Worm (Caenorhabditis elegans) whole organism, L2 larva: ENCODE measurements around the gene C35D6.3.
"Not testable (repeated sequence)": the region's sequence is repeated elsewhere in the genome, so short reads cannot be mapped to it uniquely, and the experiment has no call there.

Experiments used
- aly-2 ChIP-seq: fragments of 150-350 bp; optimal IDR thresholded peaks from 2 replicates; lab custom pipeline; 2014; ENCODE audit warnings: missing biosample characterization, missing genetic modification characterization
- blmp-1 ChIP-seq: sonication (generic microtip); optimal IDR thresholded peaks from 2 replicates; lab custom pipeline; 2017; ENCODE audit warnings: missing genetic modification characterization, mild to moderate bottlenecking, missing compliant biosample characterization, antibody characterized with exemption, moderate library complexity; ENCODE audit not compliant: insufficient read depth
- ceh-82 ChIP-seq: fragments of 150-350 bp; optimal IDR thresholded peaks from 2 replicates; lab custom pipeline; 2014; ENCODE audit warnings: missing biosample characterization, missing genetic modification characterization
- crh-2 ChIP-seq: sonication (generic microtip); optimal IDR thresholded peaks from 2 replicates; lab custom pipeline; 2017; ENCODE audit warnings: missing biosample characterization, missing genetic modification characterization
- dmd-4 ChIP-seq: sonication (generic microtip); optimal IDR thresholded peaks from 2 replicates; lab custom pipeline; 2017; ENCODE audit warnings: missing biosample characterization, missing genetic modification characterization
- elt-1 ChIP-seq: fragments of 150-350 bp; optimal IDR thresholded peaks from 2 replicates; lab custom pipeline; 2014; ENCODE audit warnings: missing biosample characterization, missing genetic modification characterization
- fos-1 ChIP-seq: fragments of 150-350 bp; optimal IDR thresholded peaks from 2 replicates; lab custom pipeline; 2014; ENCODE audit warnings: missing biosample characterization, missing genetic modification characterization
- gmeb-1 ChIP-seq: fragments of 150-350 bp; optimal IDR thresholded peaks from 2 replicates; lab custom pipeline; 2014; ENCODE audit warnings: missing biosample characterization, missing genetic modification characterization
- lin-11 ChIP-seq: fragments of 150-350 bp; sonication (generic microtip); optimal IDR thresholded peaks from 2 replicates; lab custom pipeline; 2014; ENCODE audit warnings: missing biosample characterization, missing genetic modification characterization, inconsistent platforms, mixed read lengths
- lin-39 ChIP-seq: fragments of 150-350 bp; optimal IDR thresholded peaks from 2 replicates; lab custom pipeline; 2014; ENCODE audit warnings: missing biosample characterization, missing genetic modification reagents, missing genetic modification characterization
- lsy-2 ChIP-seq, 2 experiments: fragments of 150-350 bp in 1 of 2; sonication (generic microtip) in 1 of 2; optimal IDR thresholded peaks; 2 replicates each; lab custom pipeline; 2014 to 2017; ENCODE audit warnings: missing biosample characterization in 2 of 2, missing genetic modification characterization in 2 of 2
- mab-5 ChIP-seq: fragments of 150-350 bp; optimal IDR thresholded peaks from 2 replicates; lab custom pipeline; 2014; ENCODE audit warnings: missing biosample characterization, missing genetic modification characterization
- mbf-1 ChIP-seq: sonication (generic microtip); optimal IDR thresholded peaks from 2 replicates; lab custom pipeline; 2017; ENCODE audit warnings: missing biosample characterization, missing genetic modification characterization
- nhr-10 ChIP-seq: sonication (generic microtip); optimal IDR thresholded peaks from 2 replicates; lab custom pipeline; 2017; ENCODE audit warnings: missing biosample characterization, missing genetic modification characterization
- nhr-11 ChIP-seq: fragments of 150-350 bp; optimal IDR thresholded peaks from 2 replicates; lab custom pipeline; 2014; ENCODE audit warnings: missing biosample characterization, missing genetic modification characterization
- nhr-12 ChIP-seq: fragments of 150-350 bp; optimal IDR thresholded peaks from 2 replicates; lab custom pipeline; 2014; ENCODE audit warnings: missing biosample characterization, missing genetic modification characterization
- nhr-129 ChIP-seq: fragments of 150-350 bp; optimal IDR thresholded peaks from 2 replicates; lab custom pipeline; 2014; ENCODE audit warnings: missing biosample characterization, missing genetic modification characterization
- nhr-21 ChIP-seq: fragments of 150-350 bp; optimal IDR thresholded peaks from 2 replicates; lab custom pipeline; 2014; ENCODE audit warnings: missing biosample characterization, missing genetic modification characterization
- nhr-23 ChIP-seq: fragments of 150-350 bp; optimal IDR thresholded peaks from 2 replicates; lab custom pipeline; 2014; ENCODE audit warnings: missing biosample characterization, missing genetic modification reagents, missing genetic modification characterization
- nhr-237 ChIP-seq: fragments of 150-350 bp; optimal IDR thresholded peaks from 2 replicates; lab custom pipeline; 2014; ENCODE audit warnings: missing biosample characterization, missing genetic modification characterization
- nhr-6 ChIP-seq: fragments of 150-350 bp; optimal IDR thresholded peaks from 2 replicates; lab custom pipeline; 2014; ENCODE audit warnings: missing biosample characterization, missing genetic modification characterization
- peb-1 ChIP-seq: fragments of 150-350 bp; optimal IDR thresholded peaks from 2 replicates; lab custom pipeline; 2014; ENCODE audit warnings: missing biosample characterization, missing genetic modification characterization
- sem-4 ChIP-seq: fragments of 150-350 bp; optimal IDR thresholded peaks from 2 replicates; lab custom pipeline; 2014; ENCODE audit warnings: missing biosample characterization, missing genetic modification reagents, missing genetic modification characterization
- skn-1 ChIP-seq: sonication (generic microtip); optimal IDR thresholded peaks from 2 replicates; lab custom pipeline; 2017; ENCODE audit warnings: missing biosample characterization, missing genetic modification characterization
- sma-3 ChIP-seq: sonication (generic microtip); optimal IDR thresholded peaks from 2 replicates; lab custom pipeline; 2016; ENCODE audit warnings: missing genetic modification reagents, missing genetic modification characterization, missing compliant biosample characterization
- sma-9 ChIP-seq, 2 experiments: fragments of 150-350 bp in 1 of 2; sonication (generic microtip) in 1 of 2; optimal IDR thresholded peaks; 2 replicates each; lab custom pipeline; 2014 to 2016; ENCODE audit warnings: missing genetic modification characterization in 2 of 2, mild to moderate bottlenecking in 1 of 2, missing biosample characterization in 1 of 2, missing compliant biosample characterization in 1 of 2, missing genetic modification reagents in 1 of 2, moderate library complexity in 1 of 2
- snpc-4 ChIP-seq: fragments of 150-350 bp; optimal IDR thresholded peaks from 2 replicates; lab custom pipeline; 2014; ENCODE audit warnings: missing biosample characterization, missing genetic modification characterization
- unc-39 ChIP-seq: fragments of 150-350 bp; optimal IDR thresholded peaks from 2 replicates; lab custom pipeline; 2014; ENCODE audit warnings: missing biosample characterization, missing genetic modification characterization
- unc-55 ChIP-seq: fragments of 150-350 bp; sonication (generic microtip); optimal IDR thresholded peaks from 3 replicates; lab custom pipeline; 2014; ENCODE audit warnings: missing biosample characterization, missing genetic modification reagents, missing genetic modification characterization
- unc-62 ChIP-seq: fragments of 150-350 bp; optimal IDR thresholded peaks from 2 replicates; lab custom pipeline; 2014; ENCODE audit warnings: missing biosample characterization, missing genetic modification reagents, missing genetic modification characterization
- zag-1 ChIP-seq: fragments of 150-350 bp; optimal IDR thresholded peaks from 2 replicates; lab custom pipeline; 2014; ENCODE audit warnings: missing biosample characterization, missing genetic modification characterization
- ztf-1 ChIP-seq: fragments of 200-800 bp; sonication (Bioruptor generic); conservative IDR thresholded peaks from 2 replicates; pipeline ENCODE4 v1.3.6; 2022; ENCODE audit warnings: missing genetic modification characterization, missing compliant biosample characterization
- ztf-11 ChIP-seq: sonication (generic microtip); optimal IDR thresholded peaks from 2 replicates; lab custom pipeline; 2017; ENCODE audit warnings: missing biosample characterization, missing genetic modification characterization

C35D6.3 gene

ce11 chrIV:16346514-16346913 is at the start of gene C35D6.3:
TSS of gene C35D6.3 (plus strand) at chrIV:16346814.
- no peak for TF ChIP-seq lin-39 (tag; lab: Kevin White, UChicago)
- no peak for TF ChIP-seq nhr-237 (tag; lab: Kevin White, UChicago)

- no peak for TF ChIP-seq nhr-21 (tag; lab: Kevin White, UChicago)
- TF ChIP-seq sma-3 (GFP tag; lab: Kevin White, UChicago): no peak
- no peak for TF ChIP-seq fos-1 (tag; lab: Kevin White, UChicago)
- no peak for TF ChIP-seq lin-39 (tag; lab: Kevin White, UChicago)
These were observed 47.8 kb upstream of the C35D6.3 start, which contains the start of gene srz-72 for ce11 chrIV:16298851-16299250. TSS of gene srz-72 (plus strand) at chrIV:16299151.

- no peak for TF ChIP-seq nhr-11 (tag; lab: Kevin White, UChicago)
- TF ChIP-seq skn-1 (tag; lab: Kevin White, UChicago): no peak
- no peak for TF ChIP-seq lsy-2 (tag; optimal IDR thresholded peaks at IDR 0.05; lab: Kevin White, UChicago)
- TF ChIP-seq ztf-1 (GFP tag; lab: Robert Waterston, UW): no peak
- TF ChIP-seq elt-1 (tag; lab: Kevin White, UChicago): no peak
- no peak for TF ChIP-seq zag-1 (tag; lab: Kevin White, UChicago)
- no peak for TF ChIP-seq nhr-129 (tag; lab: Kevin White, UChicago)
- no peak for TF ChIP-seq unc-62 (GFP tag; lab: Kevin White, UChicago)
- TF ChIP-seq snpc-4 (tag; lab: Kevin White, UChicago): no peak
- no peak for TF ChIP-seq unc-39 (tag; lab: Kevin White, UChicago)
- no peak for TF ChIP-seq lin-11
- no peak for TF ChIP-seq sma-9 (GFP tag; optimal IDR thresholded peaks at IDR 0.05; lab: Kevin White, UChicago)
- TF ChIP-seq sma-9 (tag; optimal IDR thresholded peaks at IDR 0.05; lab: Kevin White, UChicago): no peak
- no peak for TF ChIP-seq crh-2 (tag; lab: Kevin White, UChicago)
- no peak for TF ChIP-seq nhr-10 (tag; lab: Kevin White, UChicago)
- no peak for TF ChIP-seq mab-5 (tag; lab: Kevin White, UChicago)
- no peak for TF ChIP-seq peb-1
- TF ChIP-seq lin-39 (tag; lab: Kevin White, UChicago): no peak
These were observed 39.7 kb upstream of the C35D6.3 start for ce11 chrIV:16306918-16307317.

- TF ChIP-seq ztf-1 (GFP tag; lab: Robert Waterston, UW); gmeb-1 (tag; lab: Kevin White, UChicago); sem-4: not testable (repeated sequence)
- TF ChIP-seq, all 48 proteins: peak for 0; not testable (repeated sequence) for 48
These were observed 38.7 kb upstream of the C35D6.3 start, which contains the start of gene rac-2 for ce11 chrIV:16307925-16308324. TSS of gene rac-2 (plus strand) at chrIV:16308225.

ce11 chrIV:16310103-16310502 is 36.5 kb upstream of the C35D6.3 start:
- TF ChIP-seq nhr-10 (tag; lab: Kevin White, UChicago) (no peak), nhr-6 (tag; lab: Kevin White, UChicago) (no peak), mab-5 (tag; lab: Kevin White, UChicago) (no peak), lin-11 (no peak), unc-62 (GFP tag; lab: Kevin White, UChicago) (no peak), mbf-1 (tag; lab: Kevin White, UChicago) (no peak), ceh-82 (tag; lab: Kevin White, UChicago) (no peak), lsy-2 (tag; optimal IDR thresholded peaks at IDR 0.05; lab: Kevin White, UChicago) (no peak), nhr-23 (tag; lab: Kevin White, UChicago) (no peak), skn-1 (tag; lab: Kevin White, UChicago) (no peak), sma-3 (GFP tag; lab: Kevin White, UChicago) (no peak), nhr-12 (tag; lab: Kevin White, UChicago) (no peak), ztf-11 (tag; lab: Kevin White, UChicago) (no peak), aly-2 (tag; lab: Kevin White, UChicago) (no peak), gmeb-1 (tag; lab: Kevin White, UChicago) (no peak), dmd-4 (tag; lab: Kevin White, UChicago) (no peak), blmp-1 (tag; lab: Kevin White, UChicago) (no peak), unc-55 (no peak), nhr-129 (tag; lab: Kevin White, UChicago) (no peak)
